Fruit fly (Drosophila melanogaster) whole organism, embryonic: ENCODE results near the gene CG10055.

Source experiments
- Atf3 ChIP-seq: fragments of 200-800 bp; sonication (Bioruptor generic); optimal IDR thresholded peaks from 3 replicates; lab custom pipeline; 2016; ENCODE audit warnings: missing biosample characterization, missing genetic modification characterization
- Awh ChIP-seq: fragments of 200-800 bp; sonication (Bioruptor generic); IDR thresholded peaks from 2 replicates; pipeline ENCODE4, ENCODE4 v1.3.6; 2022; ENCODE audit warnings: missing biosample characterization, missing genetic modification characterization
- B-H2 ChIP-seq: fragments of 200-800 bp; sonication (Bioruptor generic); optimal IDR thresholded peaks from 2 replicates; lab custom pipeline; 2018; ENCODE audit warnings: missing biosample characterization, mild to moderate bottlenecking, missing genetic modification characterization
- Bgb ChIP-seq: fragments of 200-800 bp; sonication (Bioruptor generic); IDR thresholded peaks from 2 replicates; pipeline ENCODE4 v1.3.6; 2022; ENCODE audit warnings: missing biosample characterization, missing genetic modification characterization; ENCODE audit not compliant: partially characterized antibody
- CG10321 ChIP-seq: fragments of 200-800 bp; sonication (Bioruptor generic); IDR thresholded peaks from 2 replicates; pipeline ENCODE4 v1.3.6; 2022; ENCODE audit warnings: missing biosample characterization, missing genetic modification characterization
- CG10959 ChIP-seq: fragments of 200-800 bp; sonication (Bioruptor generic); IDR thresholded peaks from 2 replicates; pipeline ENCODE4 v1.3.6; 2022; ENCODE audit warnings: missing biosample characterization, missing genetic modification characterization
- CG17328 ChIP-seq: fragments of 200-800 bp; sonication (Bioruptor generic); IDR thresholded peaks from 2 replicates; pipeline ENCODE4 v1.3.6; 2022; ENCODE audit warnings: missing biosample characterization, missing genetic modification characterization
- CG17802 ChIP-seq: fragments of 200-800 bp; sonication (Bioruptor generic); optimal IDR thresholded peaks from 2 replicates; lab custom pipeline; 2018; ENCODE audit warnings: missing biosample characterization, mild to moderate bottlenecking, missing genetic modification characterization, moderate library complexity
- CG18619 ChIP-seq: fragments of 200-800 bp; sonication (Bioruptor generic); optimal IDR thresholded peaks from 3 replicates; lab custom pipeline; 2017; ENCODE audit warnings: missing biosample characterization, mild to moderate bottlenecking, missing genetic modification characterization
- CG2120 ChIP-seq: fragments of 200-800 bp; sonication (Bioruptor generic); optimal IDR thresholded peaks from 3 replicates; lab custom pipeline; 2016; ENCODE audit warnings: missing biosample characterization, missing genetic modification characterization
- CG2199 ChIP-seq: fragments of 200-800 bp; sonication (Bioruptor generic); IDR thresholded peaks from 3 replicates; pipeline ENCODE4 v1.3.6; 2022; ENCODE audit warnings: missing biosample characterization, missing genetic modification characterization
- CG2202 ChIP-seq: fragments of 200-800 bp; sonication (Bioruptor generic); optimal IDR thresholded peaks from 2 replicates; lab custom pipeline; 2018; ENCODE audit warnings: missing biosample characterization, mild to moderate bottlenecking, missing genetic modification characterization
- CG33213 ChIP-seq: fragments of 200-800 bp; sonication (Bioruptor generic); optimal IDR thresholded peaks from 3 replicates; lab custom pipeline; 2016; ENCODE audit warnings: missing biosample characterization, missing genetic modification characterization
- CG3726 ChIP-seq: fragments of 200-800 bp; sonication (Bioruptor generic); IDR thresholded peaks from 3 replicates; pipeline ENCODE4, ENCODE4 v1.3.6; 2022; ENCODE audit warnings: missing biosample characterization, missing genetic modification characterization
- CG4404 ChIP-seq: fragments of 200-800 bp; sonication (Bioruptor generic); IDR thresholded peaks from 2 replicates; pipeline ENCODE4 v1.3.6; 2022; ENCODE audit warnings: missing biosample characterization, missing genetic modification characterization
- CG6654 ChIP-seq: fragments of 200-800 bp; sonication (Bioruptor generic); optimal IDR thresholded peaks from 2 replicates; lab custom pipeline; 2017; ENCODE audit warnings: missing biosample characterization, mild to moderate bottlenecking, missing genetic modification characterization
- CG7839 ChIP-seq: fragments of 200-800 bp; sonication (Bioruptor generic); optimal IDR thresholded peaks from 3 replicates; lab custom pipeline; 2018; ENCODE audit warnings: missing biosample characterization, mild to moderate bottlenecking, missing genetic modification characterization, moderate library complexity
- CkIIα-i1 ChIP-seq: fragments of 200-800 bp; sonication (Bioruptor generic); IDR thresholded peaks from 2 replicates; pipeline ENCODE4 v1.3.6; 2022; ENCODE audit warnings: missing biosample characterization, missing genetic modification characterization
- CrebB ChIP-seq: fragments of 200-800 bp; sonication (Bioruptor generic); optimal IDR thresholded peaks from 3 replicates; lab custom pipeline; 2018; ENCODE audit warnings: missing biosample characterization, mild to moderate bottlenecking, missing genetic modification characterization
- Dfd ChIP-seq, 2 experiments: fragments of >200 bp; optimal IDR thresholded peaks; 2 replicates each; lab custom pipeline; 2017; ENCODE audit warnings: missing biosample characterization in 2 of 2, missing genetic modification characterization in 2 of 2
- Doc2 ChIP-seq: fragments of 200-800 bp; sonication (Bioruptor generic); IDR thresholded peaks from 2 replicates; pipeline ENCODE4 v1.3.6; 2022; ENCODE audit warnings: missing biosample characterization, missing genetic modification characterization
- Doc3 ChIP-seq: fragments of 200-800 bp; sonication (Bioruptor generic); IDR thresholded peaks from 3 replicates; pipeline ENCODE4 v1.3.6; 2022; ENCODE audit warnings: missing biosample characterization, missing genetic modification characterization; ENCODE audit not compliant: partially characterized antibody
- Fer3 ChIP-seq: fragments of 200-800 bp; sonication (Bioruptor generic); optimal IDR thresholded peaks from 2 replicates; lab custom pipeline; 2018; ENCODE audit warnings: missing biosample characterization, mild to moderate bottlenecking, missing genetic modification characterization, moderate library complexity
- H15 ChIP-seq: fragments of 200-800 bp; sonication (Bioruptor generic); IDR thresholded peaks from 3 replicates; pipeline ENCODE4 v1.3.6; 2022; ENCODE audit warnings: missing biosample characterization, missing genetic modification characterization
- Hr3 ChIP-seq: fragments of 200-800 bp; sonication (Bioruptor generic); optimal IDR thresholded peaks from 3 replicates; lab custom pipeline; 2016; ENCODE audit warnings: missing biosample characterization, missing genetic modification characterization
- Jarid2 ChIP-seq: fragments of 200-800 bp; sonication (Bioruptor generic); optimal IDR thresholded peaks from 3 replicates; lab custom pipeline; 2017; ENCODE audit warnings: mild to moderate bottlenecking, missing biosample characterization, missing genetic modification reagents, missing genetic modification characterization
- Meics ChIP-seq: fragments of 200-800 bp; sonication (Bioruptor generic); optimal IDR thresholded peaks from 2 replicates; lab custom pipeline; 2017; ENCODE audit warnings: missing biosample characterization, mild to moderate bottlenecking, missing genetic modification characterization
- NFAT ChIP-seq: fragments of 200-800 bp; sonication (Bioruptor generic); IDR thresholded peaks from 2 replicates; pipeline ENCODE4 v1.3.6; 2022; ENCODE audit warnings: missing biosample characterization, missing genetic modification characterization
- Opbp ChIP-seq: fragments of 200-800 bp; sonication (Bioruptor generic); IDR thresholded peaks from 3 replicates; pipeline ENCODE4 v1.3.6; 2022; ENCODE audit warnings: missing biosample characterization, missing genetic modification characterization; ENCODE audit not compliant: partially characterized antibody
- Sox100B ChIP-seq: fragments of 200-800 bp; sonication (Bioruptor generic); optimal IDR thresholded peaks from 3 replicates; lab custom pipeline; 2018; ENCODE audit warnings: missing biosample characterization, mild to moderate bottlenecking, missing genetic modification characterization
- Trl ChIP-seq, 3 experiments: fragments of >200 bp in 2 of 3; fragments of 200-800 bp in 1 of 3; sonication (Bioruptor generic) in 1 of 3; optimal IDR thresholded peaks; 2 replicates in 1 of 3; 3 replicates in 2 of 3; lab custom pipeline; 2016 to 2017; ENCODE audit warnings: missing biosample characterization in 1 of 3, missing genetic modification characterization in 1 of 3
- abd-A ChIP-seq: fragments of 200-800 bp; sonication (Bioruptor generic); optimal IDR thresholded peaks from 3 replicates; lab custom pipeline; 2019; ENCODE audit warnings: missing biosample characterization, mild to moderate bottlenecking, missing genetic modification characterization, moderate library complexity
- ara ChIP-seq: fragments of 200-800 bp; sonication (Bioruptor generic); IDR thresholded peaks from 2 replicates; pipeline ENCODE4 v1.3.6; 2022; ENCODE audit warnings: missing biosample characterization, missing genetic modification characterization
- ato ChIP-seq: fragments of 200-800 bp; sonication (Bioruptor generic); IDR thresholded peaks from 2 replicates; pipeline ENCODE4 v1.3.6; 2022; ENCODE audit warnings: missing biosample characterization, missing genetic modification characterization; ENCODE audit not compliant: partially characterized antibody
- az2 ChIP-seq: fragments of 200-800 bp; sonication (Bioruptor generic); optimal IDR thresholded peaks from 3 replicates; lab custom pipeline; 2016; ENCODE audit warnings: missing biosample characterization, missing genetic modification characterization
- da ChIP-seq: fragments of 200-800 bp; sonication (Bioruptor generic); optimal IDR thresholded peaks from 2 replicates; lab custom pipeline; 2016; ENCODE audit warnings: missing biosample characterization, missing genetic modification characterization
- ewg ChIP-seq: fragments of 200-800 bp; sonication (Bioruptor generic); optimal IDR thresholded peaks from 3 replicates; lab custom pipeline; 2017; ENCODE audit warnings: mild to moderate bottlenecking, missing biosample characterization, missing genetic modification reagents, missing genetic modification characterization
- inv ChIP-seq: fragments of 200-800 bp; sonication (Bioruptor generic); IDR thresholded peaks from 2 replicates; pipeline ENCODE4 v1.3.6; 2022; ENCODE audit warnings: missing biosample characterization, missing genetic modification characterization; ENCODE audit not compliant: partially characterized antibody
- mam ChIP-seq: fragments of 200-800 bp; sonication (Bioruptor generic); optimal IDR thresholded peaks from 3 replicates; lab custom pipeline; 2016; ENCODE audit warnings: missing biosample characterization, missing genetic modification characterization
- nerfin-1 ChIP-seq: fragments of 200-800 bp; sonication (Bioruptor generic); optimal IDR thresholded peaks from 3 replicates; lab custom pipeline; 2019; ENCODE audit warnings: missing biosample characterization, mild to moderate bottlenecking, missing genetic modification characterization, moderate library complexity
- peb ChIP-seq: fragments of 200-800 bp; sonication (Bioruptor generic); IDR thresholded peaks from 2 replicates; pipeline ENCODE4 v1.3.6; 2022; ENCODE audit warnings: missing biosample characterization, missing genetic modification characterization
- phol ChIP-seq: fragments of 200-800 bp; sonication (Bioruptor generic); optimal IDR thresholded peaks from 3 replicates; lab custom pipeline; 2018; ENCODE audit warnings: missing biosample characterization, mild to moderate bottlenecking, missing genetic modification characterization, moderate library complexity
- rib ChIP-seq: fragments of 200-800 bp; sonication (Bioruptor generic); IDR thresholded peaks from 2 replicates; pipeline ENCODE4 v1.3.6; 2022; ENCODE audit warnings: missing biosample characterization, missing genetic modification characterization
- row ChIP-seq: fragments of 200-800 bp; sonication (Bioruptor generic); IDR thresholded peaks from 3 replicates; pipeline ENCODE4 v1.3.6; 2022; ENCODE audit warnings: missing biosample characterization, missing genetic modification characterization
- shn ChIP-seq: fragments of 200-800 bp; sonication (Bioruptor generic); optimal IDR thresholded peaks from 3 replicates; lab custom pipeline; 2016; ENCODE audit warnings: missing biosample characterization, missing genetic modification characterization
- tgo ChIP-seq: fragments of 200-800 bp; sonication (Bioruptor generic); IDR thresholded peaks from 3 replicates; pipeline ENCODE4 v1.3.6; 2022; ENCODE audit warnings: missing biosample characterization, missing genetic modification characterization
- tio ChIP-seq: fragments of 200-800 bp; sonication (Bioruptor generic); optimal IDR thresholded peaks from 2 replicates; lab custom pipeline; 2017; ENCODE audit warnings: missing biosample characterization, missing genetic modification characterization, inconsistent platforms
- tna ChIP-seq: fragments of 200-800 bp; sonication (Bioruptor generic); IDR thresholded peaks from 2 replicates; pipeline ENCODE4 v1.3.6; 2022; ENCODE audit warnings: missing biosample characterization, missing genetic modification characterization; ENCODE audit not compliant: partially characterized antibody
- twi ChIP-seq: fragments of 200-800 bp; optimal IDR thresholded peaks from 2 replicates; lab custom pipeline; 2019; ENCODE audit warnings: missing biosample characterization, mild to moderate bottlenecking, missing genetic modification characterization, moderate library complexity

The CG10055 gene

dm6 chr3R:7139188-7140038 is 47.1 kb downstream of the CG10055 start (continued):
- TF ChIP-seq CG6654 (GFP tag; lab: Kevin White, UChicago): no peak
- no peak for TF ChIP-seq Hr3 (GFP tag; lab: Kevin White, UChicago)
- no peak for TF ChIP-seq CG2120 (GFP tag; lab: Kevin White, UChicago)
- TF ChIP-seq mam (GFP tag; lab: Kevin White, UChicago): no peak
- TF ChIP-seq Doc3: no peak
- TF ChIP-seq Sox100B (GFP tag; lab: Kevin White, UChicago): no peak
- peak; percentile 21 for TF ChIP-seq nerfin-1 (tag; lab: Kevin White, UChicago)
- TF ChIP-seq CG33213: no peak
- TF ChIP-seq CG2199 (GFP tag; lab: Robert Waterston, UW): 0 out of 3 replicates have a peak, but pooled peaks have one; percentile 38
- no peak for TF ChIP-seq CG2202 (tag; lab: Kevin White, UChicago)
- TF ChIP-seq phol (tag; lab: Kevin White, UChicago): no peak
- TF ChIP-seq Jarid2: no peak
- TF ChIP-seq rib: no peak
- TF ChIP-seq Bgb (GFP tag; lab: Robert Waterston, UW): no peak
- no peak for TF ChIP-seq ato (GFP tag; lab: Robert Waterston, UW)
- TF ChIP-seq B-H2 (GFP tag; lab: Kevin White, UChicago): no peak
- no peak for TF ChIP-seq CG10959 (GFP tag; lab: Robert Waterston, UW)
- TF ChIP-seq ewg (GFP tag; lab: Kevin White, UChicago): no peak
- no peak for TF ChIP-seq Atf3
- no peak for TF ChIP-seq tna (GFP tag; lab: Robert Waterston, UW)
- no peak for TF ChIP-seq Dfd (GFP tag; optimal IDR thresholded peaks at IDR 0.05; lab: Kevin White, UChicago)
- peak; percentile 37 for TF ChIP-seq twi (tag; lab: Kevin White, UChicago)
- no peak for TF ChIP-seq shn (GFP tag; lab: Kevin White, UChicago)
- TF ChIP-seq CG17328 (GFP tag; lab: Robert Waterston, UW): no peak
- TF ChIP-seq Meics (GFP tag; lab: Kevin White, UChicago): no peak
- 0 out of 3 replicates have a peak, but pooled peaks have one; percentile 22 for TF ChIP-seq Opbp (GFP tag; lab: Robert Waterston, UW)
- no peak for TF ChIP-seq da (GFP tag; lab: Kevin White, UChicago)
- no peak for TF ChIP-seq Trl (optimal IDR thresholded peaks at IDR 0.05; lab: Kevin White, UChicago)
- no peak for TF ChIP-seq Trl (GFP tag; optimal IDR thresholded peaks at IDR 0.05; lab: Kevin White, UChicago)
- TF ChIP-seq tgo (GFP tag; lab: Robert Waterston, UW): no peak
- TF ChIP-seq Fer3 (tag; lab: Kevin White, UChicago): no peak
- TF ChIP-seq NFAT (GFP tag; lab: Robert Waterston, UW): no peak
- TF ChIP-seq CkIIα-i1 (GFP tag; lab: Robert Waterston, UW): no peak
- no peak for TF ChIP-seq H15 (GFP tag; lab: Robert Waterston, UW)
- no peak for TF ChIP-seq CG7839 (tag; lab: Kevin White, UChicago)
- TF ChIP-seq inv: no peak
- TF ChIP-seq CG18619 (GFP tag; lab: Kevin White, UChicago): no peak
- TF ChIP-seq CG4404 (GFP tag; lab: Robert Waterston, UW): no peak
- TF ChIP-seq ara (GFP tag; lab: Robert Waterston, UW): no peak
- no peak for TF ChIP-seq CG10321 (GFP tag; lab: Robert Waterston, UW)
- TF ChIP-seq Doc2 (GFP tag; lab: Robert Waterston, UW): no peak
- TF ChIP-seq CG3726 (GFP tag; lab: Robert Waterston, UW): no peak
- no peak for TF ChIP-seq abd-A
- TF ChIP-seq tio: no peak
- TF ChIP-seq CrebB (tag; lab: Kevin White, UChicago): no peak
- no peak for TF ChIP-seq CG17802 (tag; lab: Kevin White, UChicago)
- TF ChIP-seq Awh (GFP tag; lab: Robert Waterston, UW): no peak
- no peak for TF ChIP-seq az2 (GFP tag; lab: Kevin White, UChicago)
- no peak for TF ChIP-seq row
- no peak for TF ChIP-seq peb (GFP tag; lab: Robert Waterston, UW)
